Worm (Caenorhabditis elegans): ENCODE measurements around the gene W02D7.8.

W02D7.8 gene

DNA sequence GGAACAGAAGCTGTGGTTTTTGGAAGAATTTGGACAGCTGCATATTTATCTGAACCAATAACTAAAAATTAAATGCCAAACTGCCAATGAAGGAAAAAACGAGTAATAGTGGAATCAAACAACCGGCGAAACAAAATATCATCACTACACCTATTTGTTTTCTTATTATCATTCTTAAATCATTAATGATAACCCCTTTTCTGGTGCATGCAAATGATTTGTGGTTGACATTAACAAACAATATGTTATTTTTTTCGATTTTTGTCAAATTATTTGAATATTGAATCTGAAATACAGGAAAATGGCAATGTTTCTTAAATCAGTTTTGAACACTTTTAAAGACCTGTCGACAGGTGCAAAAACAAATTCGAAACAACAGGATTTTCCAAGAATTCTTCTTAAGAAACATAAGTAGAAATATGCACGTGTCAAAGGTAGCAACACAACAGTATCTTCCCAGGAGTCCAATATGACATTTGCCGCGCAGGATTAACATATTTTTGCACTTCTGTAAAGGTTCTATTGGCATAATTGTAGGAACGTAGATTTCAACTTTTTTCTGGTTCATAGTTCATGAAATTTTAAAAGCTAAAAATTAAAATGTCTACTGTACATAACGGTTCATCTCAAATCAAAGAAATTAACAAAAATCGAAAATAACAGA lies 6.9 kb downstream of the W02D7.8 start, which contains the start of gene W02D7.5:
Gene W02D7.5 (minus strand): TSS at position 51 of the 664 bp plus-strand sequence.
- TF ChIP-seq flt-1 (GFP tag; IDR thresholded peaks at IDR 0.05) (no peak), hmg-4 (GFP tag; optimal IDR thresholded peaks at IDR 0.05) (no peak), hmbx-1 (tag; optimal IDR thresholded peaks at IDR 0.05) (no peak), scrt-1 (GFP tag; IDR thresholded peaks at IDR 0.05) (no peak), sea-1 (GFP tag; conservative IDR thresholded peaks at IDR 0.05) (no peak), ama-1 (optimal IDR thresholded peaks at IDR 0.05) (no peak), hnd-1 (tag; optimal IDR thresholded peaks at IDR 0.05) (no peak), aly-1 (tag; optimal IDR thresholded peaks at IDR 0.05) (no peak), tbx-11 (GFP tag; IDR thresholded peaks at IDR 0.05) (no peak), B0310.2 (tag; optimal IDR thresholded peaks at IDR 0.05) (no peak)

DNA sequence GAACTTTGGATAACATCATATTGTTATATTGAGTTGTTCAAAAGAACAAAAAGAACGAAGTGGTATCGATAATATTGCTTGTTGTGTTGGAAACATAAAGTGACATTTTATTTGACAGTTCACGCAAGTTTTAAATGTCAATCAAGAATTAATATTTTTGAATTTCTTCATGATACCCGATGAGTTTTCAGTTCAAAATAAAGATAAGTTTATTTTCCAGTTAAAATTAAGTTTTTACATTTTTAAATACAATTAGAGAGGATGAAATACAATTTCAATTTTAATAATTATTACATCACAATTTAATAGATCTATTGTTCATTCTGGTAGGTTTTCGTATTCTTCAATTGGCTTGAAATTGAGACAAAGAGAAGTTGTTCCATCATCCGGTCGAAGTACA lies 8.8 kb downstream of the W02D7.8 start, which contains the start of gene W02D7.4:
Gene W02D7.4 (minus strand): TSS at position 101 of the 400 bp plus-strand sequence.
- TF ChIP-seq sea-1 (GFP tag; conservative IDR thresholded peaks at IDR 0.05) = no peak
- no peak for TF ChIP-seq hnd-1 (tag; optimal IDR thresholded peaks at IDR 0.05)
- no peak for TF ChIP-seq ets-7 (tag; optimal IDR thresholded peaks at IDR 0.05)
- TF ChIP-seq flt-1 (GFP tag; IDR thresholded peaks at IDR 0.05) = no peak
- TF ChIP-seq hmbx-1 (tag; optimal IDR thresholded peaks at IDR 0.05) = no peak

DNA sequence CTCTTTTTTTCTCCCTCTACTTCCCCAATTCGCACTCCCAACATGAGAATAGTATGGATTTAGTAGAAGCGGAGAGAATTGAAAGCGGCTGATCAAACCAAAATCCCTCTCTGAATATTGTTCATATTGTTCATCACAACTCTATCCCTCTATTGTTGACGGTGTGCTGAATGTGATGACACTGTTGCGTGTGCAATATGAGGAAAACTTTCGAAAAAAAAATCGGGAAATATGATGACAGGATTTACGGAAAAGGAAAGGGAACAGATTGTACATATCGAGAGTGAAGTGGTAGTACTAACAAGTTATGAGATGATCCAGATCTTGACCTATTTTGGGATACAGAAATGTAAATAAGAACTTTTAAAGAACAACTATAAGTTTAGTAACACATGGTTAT lies 10.4 kb downstream of the W02D7.8 start, which contains the start of gene smex-1:
Gene smex-1 (minus strand): TSS at position 101 of the 400 bp plus-strand sequence.
- TF ChIP-seq hnd-1 (tag; optimal IDR thresholded peaks at IDR 0.05) = no peak
- no peak for TF ChIP-seq tbx-37 (GFP tag; conservative IDR thresholded peaks at IDR 0.05)
- TF ChIP-seq tra-4 (tag; optimal IDR thresholded peaks at IDR 0.05) = no peak
- no peak for TF ChIP-seq hmg-4 (GFP tag; optimal IDR thresholded peaks at IDR 0.05)
- TF ChIP-seq aly-1 (tag; optimal IDR thresholded peaks at IDR 0.05) = no peak
- TF ChIP-seq scrt-1 (GFP tag; IDR thresholded peaks at IDR 0.05) = no peak
- no peak for TF ChIP-seq sea-1 (GFP tag; conservative IDR thresholded peaks at IDR 0.05)
- no peak for TF ChIP-seq pes-1 (GFP tag; IDR thresholded peaks at IDR 0.05)
- no peak for TF ChIP-seq ets-7 (tag; optimal IDR thresholded peaks at IDR 0.05)
- TF ChIP-seq ceh-13 (GFP tag; optimal IDR thresholded peaks at IDR 0.05) = no peak
- TF ChIP-seq B0310.2 (tag; optimal IDR thresholded peaks at IDR 0.05) = no peak
- no peak for TF ChIP-seq F13C5.2 (tag; optimal IDR thresholded peaks at IDR 0.05)
- no peak for TF ChIP-seq ceh-36 (tag; optimal IDR thresholded peaks at IDR 0.05)
- TF ChIP-seq tbx-11 (GFP tag; IDR thresholded peaks at IDR 0.05) = no peak
- TF ChIP-seq ama-1 (optimal IDR thresholded peaks at IDR 0.05) = no peak

- TF ChIP-seq tra-4 (tag; optimal IDR thresholded peaks at IDR 0.05) = no peak
These were observed 14.5 kb downstream of the W02D7.8 start, which contains the start of gene srg-33 for ce11 chrV:8291764-8292163. srg-33 (plus strand) TSS chrV:8292064.

DNA sequence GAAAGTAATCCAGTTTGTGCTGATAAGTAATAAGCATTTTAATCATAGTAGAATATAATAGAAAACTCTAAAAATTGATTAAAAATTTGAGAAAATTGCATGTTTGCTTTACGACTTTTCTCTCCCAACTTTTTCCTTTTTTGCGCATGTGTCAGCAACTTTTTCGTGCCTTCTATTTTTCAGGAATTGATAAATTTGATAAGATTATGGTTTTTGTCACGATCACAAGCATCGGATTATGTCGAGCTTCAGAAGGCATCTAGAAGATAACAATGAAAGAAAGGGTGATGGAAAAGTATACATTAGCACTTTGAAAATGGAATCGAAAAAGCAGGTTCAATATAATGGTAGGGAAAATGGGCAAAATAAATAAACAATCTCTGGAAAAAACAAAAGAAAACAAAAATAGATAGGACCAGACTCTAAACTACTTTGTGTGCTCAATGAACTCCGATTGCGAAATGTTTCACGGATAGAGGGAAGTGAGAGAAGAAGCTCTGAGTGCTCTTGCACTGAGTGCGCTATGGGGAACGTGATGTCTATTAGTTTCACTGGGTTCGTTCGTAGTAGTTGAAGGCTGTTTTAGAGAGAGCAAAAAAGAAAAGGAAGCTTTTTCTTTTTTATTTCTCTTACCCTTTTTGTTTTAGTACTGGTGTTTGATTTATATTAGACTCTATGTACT lies 18.0 kb downstream of the W02D7.8 start:
- no peak for TF ChIP-seq ceh-36 (tag; optimal IDR thresholded peaks at IDR 0.05)
- TF ChIP-seq pes-1 (GFP tag; IDR thresholded peaks at IDR 0.05) = no peak
- no peak for TF ChIP-seq sea-1 (GFP tag; conservative IDR thresholded peaks at IDR 0.05)
- no peak for TF ChIP-seq ama-1 (optimal IDR thresholded peaks at IDR 0.05)
- TF ChIP-seq B0310.2 (tag; optimal IDR thresholded peaks at IDR 0.05) = no peak
- TF ChIP-seq flt-1 (GFP tag; IDR thresholded peaks at IDR 0.05) = no peak
- no peak for TF ChIP-seq ceh-13 (GFP tag; optimal IDR thresholded peaks at IDR 0.05)
- TF ChIP-seq tra-4 (tag; optimal IDR thresholded peaks at IDR 0.05) = no peak
- TF ChIP-seq tbx-11 (GFP tag; IDR thresholded peaks at IDR 0.05) = no peak
- TF ChIP-seq F13C5.2 (tag; optimal IDR thresholded peaks at IDR 0.05) = no peak
- TF ChIP-seq hmg-4 (GFP tag; optimal IDR thresholded peaks at IDR 0.05) = no peak
- TF ChIP-seq hmbx-1 (tag; optimal IDR thresholded peaks at IDR 0.05) = no peak
- no peak for TF ChIP-seq aly-1 (tag; optimal IDR thresholded peaks at IDR 0.05)
- TF ChIP-seq scrt-1 (GFP tag; IDR thresholded peaks at IDR 0.05) = no peak
- no peak for TF ChIP-seq hnd-1 (tag; optimal IDR thresholded peaks at IDR 0.05)
- TF ChIP-seq tbx-37 (GFP tag; conservative IDR thresholded peaks at IDR 0.05) = no peak
- no peak for TF ChIP-seq ets-7 (tag; optimal IDR thresholded peaks at IDR 0.05)

ce11 chrV:8285455-8285854 lies 20.8 kb downstream of the W02D7.8 start:
- TF ChIP-seq sea-1 (GFP tag; conservative IDR thresholded peaks at IDR 0.05) = no peak
- no peak for TF ChIP-seq tra-4 (tag; optimal IDR thresholded peaks at IDR 0.05)
- no peak for TF ChIP-seq ama-1 (optimal IDR thresholded peaks at IDR 0.05)
- TF ChIP-seq tbx-37 (GFP tag; conservative IDR thresholded peaks at IDR 0.05) = no peak
- TF ChIP-seq flt-1 (GFP tag; IDR thresholded peaks at IDR 0.05) = no peak
- no peak for TF ChIP-seq aly-1 (tag; optimal IDR thresholded peaks at IDR 0.05)
- TF ChIP-seq ceh-13 (GFP tag; optimal IDR thresholded peaks at IDR 0.05) = no peak
- no peak for TF ChIP-seq scrt-1 (GFP tag; IDR thresholded peaks at IDR 0.05)
- TF ChIP-seq hmg-4 (GFP tag; optimal IDR thresholded peaks at IDR 0.05) = no peak
- no peak for TF ChIP-seq hnd-1 (tag; optimal IDR thresholded peaks at IDR 0.05)
- TF ChIP-seq tbx-11 (GFP tag; IDR thresholded peaks at IDR 0.05) = no peak
- no peak for TF ChIP-seq B0310.2 (tag; optimal IDR thresholded peaks at IDR 0.05)
- no peak for TF ChIP-seq F13C5.2 (tag; optimal IDR thresholded peaks at IDR 0.05)
- TF ChIP-seq hmbx-1 (tag; optimal IDR thresholded peaks at IDR 0.05) = no peak
- TF ChIP-seq ets-7 (tag; optimal IDR thresholded peaks at IDR 0.05) = no peak
- no peak for TF ChIP-seq ceh-36 (tag; optimal IDR thresholded peaks at IDR 0.05)
- TF ChIP-seq pes-1 (GFP tag; IDR thresholded peaks at IDR 0.05) = no peak

ce11 chrV:8284800-8285199 lies 21.5 kb downstream of the W02D7.8 start, which contains the start of gene slc-17.5:
slc-17.5 (minus strand) TSS chrV:8284900.
- TF ChIP-seq hmbx-1 (tag; optimal IDR thresholded peaks at IDR 0.05) = no peak
- no peak for TF ChIP-seq ets-7 (tag; optimal IDR thresholded peaks at IDR 0.05)
- TF ChIP-seq F13C5.2 (tag; optimal IDR thresholded peaks at IDR 0.05) = no peak
- TF ChIP-seq pes-1 (GFP tag; IDR thresholded peaks at IDR 0.05) = no peak
- TF ChIP-seq hnd-1 (tag; optimal IDR thresholded peaks at IDR 0.05) = no peak
- no peak for TF ChIP-seq ceh-36 (tag; optimal IDR thresholded peaks at IDR 0.05)
- TF ChIP-seq scrt-1 (GFP tag; IDR thresholded peaks at IDR 0.05) = no peak
- no peak for TF ChIP-seq ceh-13 (GFP tag; optimal IDR thresholded peaks at IDR 0.05)
- TF ChIP-seq flt-1 (GFP tag; IDR thresholded peaks at IDR 0.05) = no peak
- TF ChIP-seq hmg-4 (GFP tag; optimal IDR thresholded peaks at IDR 0.05) = no peak
- no peak for TF ChIP-seq tbx-11 (GFP tag; IDR thresholded peaks at IDR 0.05)
- TF ChIP-seq aly-1 (tag; optimal IDR thresholded peaks at IDR 0.05) = no peak
- no peak for TF ChIP-seq ama-1 (optimal IDR thresholded peaks at IDR 0.05)

All from whole organism, early embryonic.